Fruit fly (Drosophila melanogaster) whole organism, embryonic: ENCODE results near the gene Tsr1.
A peak's percentile ranks its signal among the peaks of the same experiment; 100 is the strongest.

ENCODE experiments used
- Aef1 ChIP-seq: fragments of 200-800 bp; sonication (Bioruptor generic); IDR thresholded peaks from 3 replicates; pipeline ENCODE4 v1.3.6; 2022; ENCODE audit warnings: missing biosample characterization, missing genetic modification characterization
- BtbVII ChIP-seq: fragments of 200-800 bp; sonication (Bioruptor generic); optimal IDR thresholded peaks from 3 replicates; lab custom pipeline; 2017; ENCODE audit warnings: missing biosample characterization, mild to moderate bottlenecking, missing genetic modification characterization
- CG10274 ChIP-seq: fragments of 200-800 bp; sonication (Bioruptor generic); optimal IDR thresholded peaks from 3 replicates; lab custom pipeline; 2017; ENCODE audit warnings: missing biosample characterization, mild to moderate bottlenecking, missing genetic modification characterization
- CG10543 ChIP-seq: fragments of 200-800 bp; sonication (Bioruptor generic); optimal IDR thresholded peaks from 3 replicates; lab custom pipeline; 2017; ENCODE audit warnings: missing biosample characterization, mild to moderate bottlenecking, missing genetic modification characterization, moderate library complexity
- CG11085 ChIP-seq: fragments of 200-800 bp; sonication (Bioruptor generic); IDR thresholded peaks from 2 replicates; pipeline ENCODE4 v1.3.6; 2022; ENCODE audit warnings: missing biosample characterization, missing genetic modification characterization
- CG11560 ChIP-seq: fragments of 200-800 bp; sonication (Bioruptor generic); IDR thresholded peaks from 3 replicates; pipeline ENCODE4 v1.3.6; 2022; ENCODE audit warnings: missing biosample characterization, missing genetic modification characterization
- CG12104 ChIP-seq: fragments of 200-800 bp; sonication (Bioruptor generic); optimal IDR thresholded peaks from 3 replicates; lab custom pipeline; 2016; ENCODE audit warnings: missing biosample characterization, missing genetic modification characterization
- CG12236 ChIP-seq: fragments of 200-800 bp; sonication (Bioruptor generic); optimal IDR thresholded peaks from 2 replicates; lab custom pipeline; 2016; ENCODE audit warnings: missing biosample characterization, missing genetic modification characterization
- CG12391 ChIP-seq: fragments of 200-800 bp; sonication (Bioruptor generic); optimal IDR thresholded peaks from 3 replicates; lab custom pipeline; 2018; ENCODE audit warnings: missing biosample characterization, mild to moderate bottlenecking, missing genetic modification characterization, moderate library complexity
- CG12744 ChIP-seq: fragments of 200-800 bp; sonication (Bioruptor generic); optimal IDR thresholded peaks from 2 replicates; lab custom pipeline; 2016; ENCODE audit warnings: missing biosample characterization, missing genetic modification characterization
- CG13424 ChIP-seq: fragments of 200-800 bp; sonication (Bioruptor generic); optimal IDR thresholded peaks from 2 replicates; lab custom pipeline; 2019; ENCODE audit warnings: missing biosample characterization, mild to moderate bottlenecking, missing genetic modification characterization, moderate library complexity
- CG1647 ChIP-seq: fragments of 200-800 bp; sonication (Bioruptor generic); optimal IDR thresholded peaks from 3 replicates; lab custom pipeline; 2016; ENCODE audit warnings: missing biosample characterization, missing genetic modification characterization
- CG16815 ChIP-seq: fragments of 200-800 bp; sonication (Bioruptor generic); optimal IDR thresholded peaks from 3 replicates; lab custom pipeline; 2017; ENCODE audit warnings: missing biosample characterization, mild to moderate bottlenecking, missing genetic modification characterization
- CG17328 ChIP-seq: fragments of 200-800 bp; sonication (Bioruptor generic); IDR thresholded peaks from 2 replicates; pipeline ENCODE4 v1.3.6; 2022; ENCODE audit warnings: missing biosample characterization, missing genetic modification characterization
- CG18599 ChIP-seq: fragments of 200-800 bp; sonication (Bioruptor generic); optimal IDR thresholded peaks from 3 replicates; lab custom pipeline; 2017; ENCODE audit warnings: missing biosample characterization, missing genetic modification characterization, mild to moderate bottlenecking, moderate library complexity, missing genetic modification reagents
- CG2199 ChIP-seq: fragments of 200-800 bp; sonication (Bioruptor generic); IDR thresholded peaks from 3 replicates; pipeline ENCODE4 v1.3.6; 2022; ENCODE audit warnings: missing biosample characterization, missing genetic modification characterization
- CG2678 ChIP-seq: fragments of 200-800 bp; sonication (Bioruptor generic); optimal IDR thresholded peaks from 3 replicates; lab custom pipeline; 2019; ENCODE audit warnings: missing biosample characterization, mild to moderate bottlenecking, missing genetic modification characterization, moderate library complexity
- CG30020 ChIP-seq: fragments of 200-800 bp; optimal IDR thresholded peaks from 2 replicates; lab custom pipeline; 2019; ENCODE audit warnings: missing biosample characterization, mild to moderate bottlenecking, missing genetic modification characterization, moderate library complexity
- CG31365 ChIP-seq: fragments of 200-800 bp; sonication (Bioruptor generic); optimal IDR thresholded peaks from 2 replicates; lab custom pipeline; 2018; ENCODE audit warnings: missing biosample characterization, mild to moderate bottlenecking, missing genetic modification characterization
- CG32767 ChIP-seq: fragments of 200-800 bp; sonication (Bioruptor generic); IDR thresholded peaks from 2 replicates; pipeline ENCODE4 v1.3.6; 2022; ENCODE audit warnings: missing biosample characterization, missing genetic modification characterization
- CG6813 ChIP-seq: fragments of 200-800 bp; sonication (Bioruptor generic); optimal IDR thresholded peaks from 2 replicates; lab custom pipeline; 2017; ENCODE audit warnings: missing biosample characterization, missing genetic modification characterization, mild to moderate bottlenecking, moderate library complexity, missing genetic modification reagents
- CG7963 ChIP-seq: fragments of 200-800 bp; sonication (Bioruptor generic); IDR thresholded peaks from 3 replicates; pipeline ENCODE4 v1.3.6; 2022; ENCODE audit warnings: missing biosample characterization, missing genetic modification characterization; ENCODE audit not compliant: partially characterized antibody
- CG8359 ChIP-seq: fragments of 200-800 bp; sonication (Bioruptor generic); optimal IDR thresholded peaks from 2 replicates; lab custom pipeline; 2017; ENCODE audit warnings: missing biosample characterization, mild to moderate bottlenecking, missing genetic modification characterization, borderline replicate concordance
- CG8478 ChIP-seq: fragments of >200 bp; optimal IDR thresholded peaks from 2 replicates; lab custom pipeline; 2018
- CG9727 ChIP-seq: fragments of 200-800 bp; sonication (Bioruptor generic); optimal IDR thresholded peaks from 3 replicates; lab custom pipeline; 2017; ENCODE audit warnings: missing biosample characterization, mild to moderate bottlenecking, missing genetic modification characterization
- CG9932 ChIP-seq: fragments of 200-800 bp; sonication (Bioruptor generic); IDR thresholded peaks from 2 replicates; pipeline ENCODE4 v1.3.6; 2022; ENCODE audit warnings: missing biosample characterization, missing genetic modification characterization
- CoRest ChIP-seq: fragments of 200-800 bp; sonication (Bioruptor generic); optimal IDR thresholded peaks from 3 replicates; lab custom pipeline; 2018; ENCODE audit warnings: missing biosample characterization, mild to moderate bottlenecking, missing genetic modification characterization, moderate library complexity
- D19A ChIP-seq: fragments of 200-800 bp; optimal IDR thresholded peaks from 3 replicates; lab custom pipeline; 2019; ENCODE audit warnings: missing biosample characterization, mild to moderate bottlenecking, missing genetic modification characterization, moderate library complexity
- Drgx ChIP-seq: fragments of 200-800 bp; sonication (Bioruptor generic); IDR thresholded peaks from 2 replicates; pipeline ENCODE4 v1.3.6; 2022; ENCODE audit warnings: missing biosample characterization, missing genetic modification characterization
- Oaz ChIP-seq: fragments of 200-800 bp; sonication (Bioruptor generic); IDR thresholded peaks from 2 replicates; pipeline ENCODE4 v1.3.6; 2022; ENCODE audit warnings: missing biosample characterization, missing genetic modification characterization
- Oli ChIP-seq: fragments of 200-800 bp; sonication (Bioruptor generic); optimal IDR thresholded peaks from 2 replicates; lab custom pipeline; 2018; ENCODE audit warnings: missing biosample characterization, mild to moderate bottlenecking, missing genetic modification characterization, moderate library complexity
- PHDP ChIP-seq: fragments of 200-800 bp; sonication (Bioruptor generic); optimal IDR thresholded peaks from 3 replicates; lab custom pipeline; 2018; ENCODE audit warnings: missing biosample characterization, mild to moderate bottlenecking, missing genetic modification characterization, moderate library complexity
- Ptx1 ChIP-seq: fragments of 200-800 bp; sonication (Bioruptor generic); IDR thresholded peaks from 2 replicates; pipeline ENCODE4 v1.3.6; 2022; ENCODE audit warnings: missing biosample characterization, missing genetic modification characterization
- Rx ChIP-seq: fragments of 200-800 bp; sonication (Bioruptor generic); IDR thresholded peaks from 2 replicates; pipeline ENCODE4 v1.3.6; 2022; ENCODE audit warnings: missing biosample characterization, missing genetic modification characterization
- ase ChIP-seq: fragments of 200-800 bp; sonication (Bioruptor generic); IDR thresholded peaks from 3 replicates; pipeline ENCODE4 v1.3.6; 2022; ENCODE audit warnings: missing biosample characterization, missing genetic modification characterization
- az2 ChIP-seq: fragments of 200-800 bp; sonication (Bioruptor generic); optimal IDR thresholded peaks from 3 replicates; lab custom pipeline; 2016; ENCODE audit warnings: missing biosample characterization, missing genetic modification characterization
- bcd ChIP-seq: fragments of 200-800 bp; sonication (Bioruptor generic); optimal IDR thresholded peaks from 2 replicates; lab custom pipeline; 2017; ENCODE audit warnings: missing biosample characterization, mild to moderate bottlenecking, missing genetic modification characterization
- cad ChIP-seq: fragments of >200 bp; optimal IDR thresholded peaks from 2 replicates; lab custom pipeline; 2017; ENCODE audit warnings: missing biosample characterization, missing genetic modification characterization
- chm ChIP-seq: fragments of 200-800 bp; sonication (Bioruptor generic); IDR thresholded peaks from 2 replicates; pipeline ENCODE4 v1.3.6; 2022; ENCODE audit warnings: missing biosample characterization, missing genetic modification characterization
- fd96Cb ChIP-seq: fragments of 200-800 bp; sonication (Bioruptor generic); optimal IDR thresholded peaks from 2 replicates; lab custom pipeline; 2018; ENCODE audit warnings: missing biosample characterization, mild to moderate bottlenecking, missing genetic modification characterization, moderate library complexity
- gfzf ChIP-seq: fragments of 200-800 bp; sonication (Bioruptor generic); optimal IDR thresholded peaks from 2 replicates; lab custom pipeline; 2016; ENCODE audit warnings: missing biosample characterization, mild to moderate bottlenecking, missing genetic modification characterization, moderate library complexity
- gsb ChIP-seq: fragments of 200-800 bp; sonication (Bioruptor generic); IDR thresholded peaks from 2 replicates; pipeline ENCODE4 v1.3.6; 2022; ENCODE audit warnings: missing biosample characterization, missing genetic modification characterization
- jumu ChIP-seq: fragments of 200-800 bp; sonication (Bioruptor generic); optimal IDR thresholded peaks from 3 replicates; lab custom pipeline; 2016; ENCODE audit warnings: missing biosample characterization, missing genetic modification characterization
- lola ChIP-seq, 3 experiments: fragments of >200 bp in 2 of 3; fragments of 200-800 bp in 1 of 3; sonication (Bioruptor generic) in 1 of 3; optimal IDR thresholded peaks; 2 replicates each; lab custom pipeline; 2017 to 2019; ENCODE audit warnings: missing biosample characterization in 3 of 3, missing genetic modification characterization in 3 of 3, mild to moderate bottlenecking in 1 of 3, moderate library complexity in 1 of 3
- mam ChIP-seq: fragments of 200-800 bp; sonication (Bioruptor generic); optimal IDR thresholded peaks from 3 replicates; lab custom pipeline; 2016; ENCODE audit warnings: missing biosample characterization, missing genetic modification characterization
- row ChIP-seq: fragments of 200-800 bp; sonication (Bioruptor generic); IDR thresholded peaks from 3 replicates; pipeline ENCODE4 v1.3.6; 2022; ENCODE audit warnings: missing biosample characterization, missing genetic modification characterization
- sc ChIP-seq, 3 experiments: fragments of >200 bp in 2 of 3; fragments of 200-800 bp in 1 of 3; sonication (Bioruptor generic) in 1 of 3; optimal IDR thresholded peaks; 2 replicates in 2 of 3; 3 replicates in 1 of 3; lab custom pipeline; 2017; ENCODE audit warnings: mild to moderate bottlenecking in 1 of 3, missing biosample characterization in 1 of 3, missing genetic modification characterization in 1 of 3, missing genetic modification reagents in 1 of 3
- scrt ChIP-seq: fragments of 200-800 bp; sonication (Bioruptor generic); optimal IDR thresholded peaks from 2 replicates; lab custom pipeline; 2018; ENCODE audit warnings: missing biosample characterization, mild to moderate bottlenecking, missing genetic modification characterization, moderate library complexity
- sug ChIP-seq: fragments of 200-800 bp; optimal IDR thresholded peaks from 2 replicates; lab custom pipeline; 2019; ENCODE audit warnings: missing biosample characterization, mild to moderate bottlenecking, missing genetic modification characterization, moderate library complexity
- tap ChIP-seq: fragments of 200-800 bp; optimal IDR thresholded peaks from 3 replicates; lab custom pipeline; 2019; ENCODE audit warnings: missing biosample characterization, mild to moderate bottlenecking, missing genetic modification characterization, moderate library complexity
- vnd ChIP-seq: fragments of 200-800 bp; sonication (Bioruptor generic); IDR thresholded peaks from 3 replicates; pipeline ENCODE4 v1.3.6; 2022; ENCODE audit warnings: missing biosample characterization, missing genetic modification characterization; ENCODE audit not compliant: partially characterized antibody

Tsr1 gene

DNA sequence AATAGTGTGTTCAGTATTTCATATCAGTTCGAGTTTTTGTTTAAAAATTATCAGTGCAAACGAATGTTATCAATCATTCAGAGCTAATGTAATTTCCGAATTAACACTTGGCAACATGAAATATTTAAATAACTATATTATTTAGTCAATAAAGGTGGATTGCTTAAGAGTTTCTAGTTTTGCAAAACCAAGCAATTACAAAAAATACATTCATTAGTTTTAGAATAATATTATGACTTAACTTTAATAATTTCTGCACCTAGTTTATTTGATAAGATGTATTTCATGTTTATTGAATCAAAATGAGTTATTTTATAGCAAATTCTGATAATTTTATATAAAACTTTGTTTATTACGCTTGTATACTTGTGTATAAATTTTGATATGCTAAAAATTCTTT lies 48.4 kb downstream of the Tsr1 start (continued):
- no peak for TF ChIP-seq CG10543
- TF ChIP-seq mam (GFP tag; lab: Kevin White, UChicago) = no peak
- TF ChIP-seq sug (tag; lab: Kevin White, UChicago) = peak; percentile 16
- TF ChIP-seq scrt = no peak
- TF ChIP-seq Oli (tag; lab: Kevin White, UChicago) = no peak
- TF ChIP-seq CG11085 (GFP tag; lab: Robert Waterston, UW) = no peak
- TF ChIP-seq D19A (tag; lab: Kevin White, UChicago) = no peak
- no peak for TF ChIP-seq cad (GFP tag; lab: Kevin White, UChicago)
- no peak for TF ChIP-seq Aef1
- no peak for TF ChIP-seq chm (GFP tag; lab: Robert Waterston, UW)
- no peak for TF ChIP-seq CG12236
- no peak for TF ChIP-seq Oaz (GFP tag; lab: Robert Waterston, UW)
- no peak for TF ChIP-seq CG31365 (tag; lab: Kevin White, UChicago)
- TF ChIP-seq az2 (GFP tag; lab: Kevin White, UChicago) = no peak
- no peak for TF ChIP-seq CG17328 (GFP tag; lab: Robert Waterston, UW)
- no peak for TF ChIP-seq CG10274 (GFP tag; lab: Kevin White, UChicago)
- peak; percentile 22 for TF ChIP-seq CoRest (tag; lab: Kevin White, UChicago)
- TF ChIP-seq Drgx (GFP tag; lab: Robert Waterston, UW) = no peak
- no peak for TF ChIP-seq CG1647 (GFP tag; lab: Kevin White, UChicago)
- TF ChIP-seq row (GFP tag; lab: Robert Waterston, UW) = peak; percentile 8; the same call in 1 of the 3 replicates
- TF ChIP-seq PHDP (tag; lab: Kevin White, UChicago) = peak; percentile 16
- TF ChIP-seq Rx (GFP tag; lab: Robert Waterston, UW) = no peak
- no peak for TF ChIP-seq CG8478
- no peak for TF ChIP-seq CG32767 (GFP tag; lab: Robert Waterston, UW)
- TF ChIP-seq CG16815 (GFP tag; lab: Kevin White, UChicago) = no peak

dm6 chr3L:21385699-21386098 lies 50.7 kb downstream of the Tsr1 start:
- no peak for TF ChIP-seq gfzf (GFP tag; lab: Kevin White, UChicago)
- TF ChIP-seq ase (GFP tag; lab: Robert Waterston, UW) = no peak
- TF ChIP-seq Ptx1 = 0 out of 2 replicates have a peak, but pooled peaks have one; percentile 14
- peak; percentile 56 for TF ChIP-seq CG2678 (tag; lab: Kevin White, UChicago)
- no peak for TF ChIP-seq BtbVII (GFP tag; lab: Kevin White, UChicago)
- TF ChIP-seq CG18599 (GFP tag; lab: Kevin White, UChicago) = peak; percentile 5
- peak; percentile 14 for TF ChIP-seq tap
- no peak for TF ChIP-seq lola (GFP tag; optimal IDR thresholded peaks at IDR 0.05; lab: Kevin White, UChicago)
- TF ChIP-seq fd96Cb (tag; lab: Kevin White, UChicago) = peak; percentile 23
- no peak for TF ChIP-seq vnd (GFP tag; lab: Robert Waterston, UW)
- TF ChIP-seq CG12744 (GFP tag; lab: Kevin White, UChicago) = no peak
- TF ChIP-seq gsb = no peak
- no peak for TF ChIP-seq CG7963 (GFP tag; lab: Robert Waterston, UW)
- no peak for TF ChIP-seq CG30020 (tag; lab: Kevin White, UChicago)
- TF ChIP-seq CG13424 (tag; lab: Kevin White, UChicago) = peak; percentile 31
- no peak for TF ChIP-seq bcd (GFP tag; lab: Kevin White, UChicago)
- TF ChIP-seq CG8359 = no peak
- peak; percentile 16 for TF ChIP-seq D19A (tag; lab: Kevin White, UChicago)
- TF ChIP-seq CG9932 = no peak
- TF ChIP-seq CG11560 = no peak
- TF ChIP-seq sug (tag; lab: Kevin White, UChicago) = no peak
- TF ChIP-seq CG12391 = peak; percentile 8
- TF ChIP-seq CG2199 (GFP tag; lab: Robert Waterston, UW) = no peak
- no peak for TF ChIP-seq sc (optimal IDR thresholded peaks at IDR 0.05; lab: Kevin White, UChicago)
- no peak for TF ChIP-seq sc (GFP tag; optimal IDR thresholded peaks at IDR 0.05; lab: Kevin White, UChicago)
- TF ChIP-seq CG12104 (GFP tag; lab: Kevin White, UChicago) = no peak
- no peak for TF ChIP-seq CG6813 (GFP tag; lab: Kevin White, UChicago)
- peak; percentile 1 for TF ChIP-seq CG9727 (GFP tag; lab: Kevin White, UChicago)
- no peak for TF ChIP-seq jumu (GFP tag; lab: Kevin White, UChicago)
